Worm (Caenorhabditis elegans): ENCODE measurements around the gene F11D5.6.

DNA sequence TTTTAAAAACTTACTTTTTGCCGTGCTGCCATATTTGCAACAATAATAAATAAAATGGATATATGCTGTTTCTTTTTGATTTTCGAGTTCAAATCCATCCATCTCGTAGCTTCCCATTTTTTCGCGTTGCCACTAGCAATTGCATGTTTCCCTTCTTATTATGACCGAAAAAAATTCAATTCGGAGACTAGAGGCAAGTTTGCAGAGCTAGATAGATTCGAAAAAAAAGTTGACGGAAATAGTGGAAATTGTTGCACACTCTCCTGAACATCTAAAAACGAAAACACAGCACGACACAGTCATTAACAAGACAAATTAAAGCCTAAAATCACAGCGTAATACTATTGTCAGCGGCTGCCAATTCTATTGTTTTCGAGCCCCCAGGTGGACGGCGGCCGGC, at the start of gene F11D5.6:
- TF ChIP-seq unc-39 (tag; optimal IDR thresholded peaks at IDR 0.05) (no peak), nhr-76 (tag; optimal IDR thresholded peaks at IDR 0.05) (no peak), nhr-28 (tag; optimal IDR thresholded peaks at IDR 0.05) (no peak), snpc-4 (tag; optimal IDR thresholded peaks at IDR 0.05) (no peak), lin-15B (tag; optimal IDR thresholded peaks at IDR 0.05) (no peak), daf-19 (GFP tag; conservative IDR thresholded peaks at IDR 0.05) (no peak), hlh-30 (tag; optimal IDR thresholded peaks at IDR 0.05; ENCODE audit: insufficient read depth) (no peak), lin-38 (GFP tag; IDR thresholded peaks at IDR 0.05) (no peak), nhr-77 (tag; optimal IDR thresholded peaks at IDR 0.05) (no peak), ces-1 (GFP tag; optimal IDR thresholded peaks at IDR 0.05) (no peak), dmd-6 (GFP tag; IDR thresholded peaks at IDR 0.05) (no peak)

All from whole organism, L4 larva.